Worm (Caenorhabditis elegans) whole organism, L1 larva: ENCODE results near the gene M7.12.

Source experiments
- sox-4 ChIP-seq: sonication (generic microtip); optimal IDR thresholded peaks from 2 replicates; lab custom pipeline; 2016; ENCODE audit warnings: missing genetic modification characterization, missing compliant biosample characterization
- unc-62 ChIP-seq: fragments of 150-350 bp; optimal IDR thresholded peaks from 2 replicates; lab custom pipeline; 2014; ENCODE audit warnings: missing biosample characterization, missing genetic modification reagents, missing genetic modification characterization

DNA sequence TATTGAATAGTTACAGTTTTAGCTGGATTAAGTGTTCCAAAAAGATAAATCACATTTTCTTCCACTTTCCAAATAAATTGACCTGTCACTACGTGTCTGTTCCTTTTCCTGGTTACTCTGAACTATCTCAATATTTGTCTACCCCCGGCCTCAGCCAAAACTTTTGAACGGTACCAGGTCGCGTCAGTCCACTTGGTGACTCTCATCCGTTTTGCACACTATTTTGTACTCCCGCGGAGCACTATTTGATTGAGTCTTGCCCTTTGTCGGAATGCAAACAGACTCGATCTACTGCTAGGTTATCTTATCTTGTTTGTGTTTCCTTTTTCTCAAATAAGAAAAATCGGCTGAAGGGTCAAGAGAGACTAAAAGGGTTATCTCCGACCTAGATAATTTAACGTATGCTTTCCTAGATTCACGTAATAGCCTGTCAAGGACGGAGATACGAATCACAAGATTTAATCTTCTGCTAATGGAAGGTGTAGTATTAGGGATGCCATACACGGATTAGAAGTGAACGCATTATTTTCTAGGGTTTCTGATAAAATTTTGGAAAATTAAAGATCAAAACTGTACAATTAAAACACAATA, 22.3 kb upstream of the M7.12 start:
- no peak for TF ChIP-seq unc-62
- TF ChIP-seq sox-4 (tag; lab: Kevin White, UChicago) = no peak
